Worm (Caenorhabditis elegans) whole organism, L1 larva: Measurements from ENCODE around the gene mdh-1.

Experiments
- F16B12.6 ChIP-seq: fragments of 150-350 bp; optimal IDR thresholded peaks from 2 replicates; lab custom pipeline; 2014; ENCODE audit warnings: missing biosample characterization, missing genetic modification characterization
- alr-1 ChIP-seq: fragments of 200-800 bp; sonication (Bioruptor generic); optimal IDR thresholded peaks from 2 replicates; lab custom pipeline; 2018; ENCODE audit warnings: borderline replicate concordance, mild to moderate bottlenecking, missing genetic modification characterization, missing compliant biosample characterization
- blmp-1 ChIP-seq: fragments of 150-350 bp; optimal IDR thresholded peaks from 2 replicates; lab custom pipeline; 2014; ENCODE audit warnings: missing biosample characterization, missing genetic modification characterization
- fkh-10 ChIP-seq: sonication (generic microtip); optimal IDR thresholded peaks from 2 replicates; lab custom pipeline; 2017; ENCODE audit warnings: missing biosample characterization, missing genetic modification reagents, missing genetic modification characterization
- jun-1 ChIP-seq: fragments of 150-350 bp; optimal IDR thresholded peaks from 2 replicates; lab custom pipeline; 2014; ENCODE audit warnings: missing biosample characterization, missing genetic modification reagents, missing genetic modification characterization
- lsy-2 ChIP-seq, 2 experiments: fragments of 150-350 bp; optimal IDR thresholded peaks; 2 replicates each; lab custom pipeline; 2014; ENCODE audit warnings: missing biosample characterization in 2 of 2, missing genetic modification characterization in 2 of 2
- nhr-11 ChIP-seq: fragments of 150-350 bp; optimal IDR thresholded peaks from 2 replicates; lab custom pipeline; 2014; ENCODE audit warnings: missing biosample characterization, missing genetic modification characterization
- nhr-76 ChIP-seq: sonication (generic microtip); optimal IDR thresholded peaks from 2 replicates; lab custom pipeline; 2017; ENCODE audit warnings: missing biosample characterization, missing genetic modification characterization
- snpc-4 ChIP-seq: fragments of 150-350 bp; optimal IDR thresholded peaks from 2 replicates; lab custom pipeline; 2014; ENCODE audit warnings: missing biosample characterization, missing genetic modification characterization
- unc-130 ChIP-seq: fragments of 150-350 bp; optimal IDR thresholded peaks from 2 replicates; lab custom pipeline; 2017; ENCODE audit warnings: missing biosample characterization, missing genetic modification characterization, inconsistent platforms
- unc-62 ChIP-seq: fragments of 150-350 bp; optimal IDR thresholded peaks from 2 replicates; lab custom pipeline; 2014; ENCODE audit warnings: missing biosample characterization, missing genetic modification reagents, missing genetic modification characterization
- ztf-4 ChIP-seq: fragments of 150-350 bp; optimal IDR thresholded peaks from 2 replicates; lab custom pipeline; 2014; ENCODE audit warnings: missing biosample characterization, missing genetic modification characterization

- TF ChIP-seq ztf-4 (tag; lab: Kevin White, UChicago) (no peak), snpc-4 (tag; lab: Kevin White, UChicago) (no peak), unc-62 (GFP tag; lab: Kevin White, UChicago) (no peak), jun-1 (tag; lab: Kevin White, UChicago) (no peak), nhr-76 (no peak), fkh-10 (GFP tag; lab: Kevin White, UChicago) (no peak), nhr-11 (no peak), unc-130 (no peak), alr-1 (tag; lab: Kevin White, UChicago) (no peak), lsy-2 (tag; optimal IDR thresholded peaks at IDR 0.05; lab: Kevin White, UChicago) (no peak), F16B12.6 (tag; lab: Kevin White, UChicago) (no peak), blmp-1 (no peak)
Measured at ce11 chrV:6515344-6515743, 982 bp downstream of the mdh-1 start.
